Fruit fly (Drosophila melanogaster) whole organism, embryonic: ENCODE results near the gene CG5381.

ENCODE experiments used
- Ada2b ChIP-seq: fragments of 200-800 bp; sonication (Bioruptor generic); IDR thresholded peaks from 2 replicates; pipeline ENCODE4 v1.3.6; 2022; ENCODE audit warnings: missing biosample characterization, missing genetic modification characterization
- CG10274 ChIP-seq: fragments of 200-800 bp; sonication (Bioruptor generic); optimal IDR thresholded peaks from 3 replicates; lab custom pipeline; 2017; ENCODE audit warnings: missing biosample characterization, mild to moderate bottlenecking, missing genetic modification characterization
- CG10543 ChIP-seq: fragments of 200-800 bp; sonication (Bioruptor generic); optimal IDR thresholded peaks from 3 replicates; lab custom pipeline; 2017; ENCODE audit warnings: missing biosample characterization, mild to moderate bottlenecking, missing genetic modification characterization, moderate library complexity
- CG11085 ChIP-seq: fragments of 200-800 bp; sonication (Bioruptor generic); IDR thresholded peaks from 2 replicates; pipeline ENCODE4 v1.3.6; 2022; ENCODE audit warnings: missing biosample characterization, missing genetic modification characterization
- CG11398 ChIP-seq: fragments of 200-800 bp; sonication (Bioruptor generic); optimal IDR thresholded peaks from 2 replicates; lab custom pipeline; 2016; ENCODE audit warnings: missing biosample characterization, missing genetic modification characterization
- CG12219 ChIP-seq: fragments of 200-800 bp; sonication (Bioruptor generic); optimal IDR thresholded peaks from 3 replicates; lab custom pipeline; 2018; ENCODE audit warnings: missing biosample characterization, mild to moderate bottlenecking, missing genetic modification characterization
- CG30020 ChIP-seq: fragments of 200-800 bp; optimal IDR thresholded peaks from 2 replicates; lab custom pipeline; 2019; ENCODE audit warnings: missing biosample characterization, mild to moderate bottlenecking, missing genetic modification characterization, moderate library complexity
- CG31365 ChIP-seq: fragments of 200-800 bp; sonication (Bioruptor generic); optimal IDR thresholded peaks from 2 replicates; lab custom pipeline; 2018; ENCODE audit warnings: missing biosample characterization, mild to moderate bottlenecking, missing genetic modification characterization
- CG6254 ChIP-seq: fragments of 200-800 bp; sonication (Bioruptor generic); optimal IDR thresholded peaks from 3 replicates; lab custom pipeline; 2017; ENCODE audit warnings: mild to moderate bottlenecking, missing biosample characterization, missing genetic modification reagents, missing genetic modification characterization
- CG7372 ChIP-seq: fragments of 200-800 bp; sonication (Bioruptor generic); IDR thresholded peaks from 2 replicates; pipeline ENCODE4 v1.3.6; 2022; ENCODE audit warnings: missing biosample characterization, missing genetic modification characterization
- CG7963 ChIP-seq: fragments of 200-800 bp; sonication (Bioruptor generic); IDR thresholded peaks from 3 replicates; pipeline ENCODE4 v1.3.6; 2022; ENCODE audit warnings: missing biosample characterization, missing genetic modification characterization; ENCODE audit not compliant: partially characterized antibody
- CG7987 ChIP-seq: fragments of 200-800 bp; sonication (Bioruptor generic); optimal IDR thresholded peaks from 2 replicates; lab custom pipeline; 2018; ENCODE audit warnings: missing biosample characterization, mild to moderate bottlenecking, missing genetic modification characterization, moderate library complexity
- CG8290 ChIP-seq, 3 experiments: fragments of 200-800 bp; sonication (Bioruptor generic); optimal IDR thresholded peaks; 2 replicates each; lab custom pipeline; 2016 to 2019; ENCODE audit warnings: missing biosample characterization in 3 of 3, missing genetic modification characterization in 3 of 3, mild to moderate bottlenecking in 2 of 3, moderate library complexity in 1 of 3
- CG9797 ChIP-seq: fragments of 200-800 bp; sonication (Bioruptor generic); optimal IDR thresholded peaks from 3 replicates; lab custom pipeline; 2018; ENCODE audit warnings: missing biosample characterization, mild to moderate bottlenecking, missing genetic modification characterization
- D19A ChIP-seq: fragments of 200-800 bp; optimal IDR thresholded peaks from 3 replicates; lab custom pipeline; 2019; ENCODE audit warnings: missing biosample characterization, mild to moderate bottlenecking, missing genetic modification characterization, moderate library complexity
- Dbx ChIP-seq: fragments of 200-800 bp; sonication (Bioruptor generic); IDR thresholded peaks from 3 replicates; pipeline ENCODE4 v1.3.6; 2022; ENCODE audit warnings: missing biosample characterization, missing genetic modification characterization
- Doc2 ChIP-seq: fragments of 200-800 bp; sonication (Bioruptor generic); IDR thresholded peaks from 2 replicates; pipeline ENCODE4 v1.3.6; 2022; ENCODE audit warnings: missing biosample characterization, missing genetic modification characterization
- Fer1 ChIP-seq: fragments of 200-800 bp; sonication (Bioruptor generic); optimal IDR thresholded peaks from 2 replicates; lab custom pipeline; 2017; ENCODE audit warnings: missing biosample characterization, mild to moderate bottlenecking, missing genetic modification characterization
- HLHmδ ChIP-seq: fragments of 200-800 bp; sonication (Bioruptor generic); optimal IDR thresholded peaks from 2 replicates; lab custom pipeline; 2018; ENCODE audit warnings: missing biosample characterization, mild to moderate bottlenecking, missing genetic modification characterization, moderate library complexity
- Hmr ChIP-seq: fragments of 200-800 bp; sonication (Bioruptor generic); optimal IDR thresholded peaks from 3 replicates; lab custom pipeline; 2017; ENCODE audit warnings: mild to moderate bottlenecking, missing biosample characterization, missing genetic modification reagents, missing genetic modification characterization
- Hmx ChIP-seq: fragments of 200-800 bp; sonication (Bioruptor generic); optimal IDR thresholded peaks from 2 replicates; lab custom pipeline; 2016; ENCODE audit warnings: missing biosample characterization, missing genetic modification characterization
- MBD-R2 ChIP-seq: fragments of 200-800 bp; sonication (Bioruptor generic); IDR thresholded peaks from 2 replicates; pipeline ENCODE4 v1.3.6; 2022; ENCODE audit warnings: missing biosample characterization, missing genetic modification characterization
- Meics ChIP-seq: fragments of 200-800 bp; sonication (Bioruptor generic); optimal IDR thresholded peaks from 2 replicates; lab custom pipeline; 2017; ENCODE audit warnings: missing biosample characterization, mild to moderate bottlenecking, missing genetic modification characterization
- Neu2 ChIP-seq: fragments of 200-800 bp; sonication (Bioruptor generic); optimal IDR thresholded peaks from 3 replicates; lab custom pipeline; 2016; ENCODE audit warnings: missing biosample characterization, missing genetic modification characterization, borderline replicate concordance
- Nf-YC ChIP-seq: fragments of 200-800 bp; optimal IDR thresholded peaks from 3 replicates; lab custom pipeline; 2019; ENCODE audit warnings: missing biosample characterization, mild to moderate bottlenecking, missing genetic modification characterization, moderate library complexity
- Spps ChIP-seq: fragments of 200-800 bp; sonication (Bioruptor generic); optimal IDR thresholded peaks from 2 replicates; lab custom pipeline; 2018; ENCODE audit warnings: missing biosample characterization, mild to moderate bottlenecking, missing genetic modification characterization
- Trl ChIP-seq, 3 experiments: fragments of >200 bp in 2 of 3; fragments of 200-800 bp in 1 of 3; sonication (Bioruptor generic) in 1 of 3; optimal IDR thresholded peaks; 2 replicates in 1 of 3; 3 replicates in 2 of 3; lab custom pipeline; 2016 to 2017; ENCODE audit warnings: missing biosample characterization in 1 of 3, missing genetic modification characterization in 1 of 3
- chinmo ChIP-seq: fragments of 200-800 bp; sonication (Bioruptor generic); IDR thresholded peaks from 4 replicates; pipeline ENCODE4 v1.3.6; 2022; ENCODE audit warnings: missing biosample characterization, missing genetic modification characterization; ENCODE audit not compliant: partially characterized antibody
- dysf ChIP-seq: fragments of 200-800 bp; sonication (Bioruptor generic); IDR thresholded peaks from 3 replicates; pipeline ENCODE4 v1.3.6; 2022; ENCODE audit warnings: missing biosample characterization, missing genetic modification characterization
- ftz-f1 ChIP-seq: fragments of 200-800 bp; sonication (Bioruptor generic); optimal IDR thresholded peaks from 2 replicates; lab custom pipeline; 2016; ENCODE audit warnings: missing biosample characterization, missing genetic modification characterization
- fu2 ChIP-seq: fragments of 200-800 bp; sonication (Bioruptor generic); optimal IDR thresholded peaks from 2 replicates; lab custom pipeline; 2016; ENCODE audit warnings: missing biosample characterization, missing genetic modification characterization
- gsb ChIP-seq: fragments of 200-800 bp; sonication (Bioruptor generic); IDR thresholded peaks from 2 replicates; pipeline ENCODE4 v1.3.6; 2022; ENCODE audit warnings: missing biosample characterization, missing genetic modification characterization
- hkb ChIP-seq, 2 experiments: fragments of 200-800 bp in 1 of 2; fragments of >200 bp in 1 of 2; sonication (Bioruptor generic) in 1 of 2; IDR thresholded peaks in 1 of 2; optimal IDR thresholded peaks in 1 of 2; 2 replicates each; pipeline versions ENCODE4 v1.3.6 to Lab custom; 2017 to 2022; ENCODE audit warnings: missing biosample characterization in 1 of 2, missing genetic modification characterization in 1 of 2
- kni ChIP-seq: fragments of 200-800 bp; sonication (Bioruptor generic); optimal IDR thresholded peaks from 3 replicates; lab custom pipeline; 2017; ENCODE audit warnings: mild to moderate bottlenecking, missing biosample characterization, missing genetic modification reagents, missing genetic modification characterization
- mirr ChIP-seq: fragments of 200-800 bp; sonication (Bioruptor generic); optimal IDR thresholded peaks from 3 replicates; lab custom pipeline; 2018; ENCODE audit warnings: missing biosample characterization, mild to moderate bottlenecking, missing genetic modification characterization
- onecut ChIP-seq: fragments of 200-800 bp; sonication (Bioruptor generic); IDR thresholded peaks from 2 replicates; pipeline ENCODE4 v1.3.6; 2022; ENCODE audit warnings: missing biosample characterization, missing genetic modification characterization
- pan ChIP-seq, 4 experiments: fragments of >200 bp in 3 of 4; fragments of 200-800 bp in 1 of 4; sonication (Bioruptor generic) in 1 of 4; optimal IDR thresholded peaks in 3 of 4; IDR thresholded peaks in 1 of 4; 2 replicates each; pipeline versions ENCODE4 v1.3.6 to Lab custom; 2017 to 2022; ENCODE audit warnings: missing biosample characterization in 2 of 4, missing genetic modification characterization in 2 of 4, mixed read lengths in 1 of 4
- peb ChIP-seq: fragments of 200-800 bp; sonication (Bioruptor generic); IDR thresholded peaks from 2 replicates; pipeline ENCODE4 v1.3.6; 2022; ENCODE audit warnings: missing biosample characterization, missing genetic modification characterization
- pzg ChIP-seq: fragments of 200-800 bp; sonication (Bioruptor generic); optimal IDR thresholded peaks from 3 replicates; lab custom pipeline; 2018; ENCODE audit warnings: missing biosample characterization, mild to moderate bottlenecking, missing genetic modification characterization, moderate library complexity
- sd ChIP-seq: fragments of 200-800 bp; sonication (Bioruptor generic); optimal IDR thresholded peaks from 3 replicates; lab custom pipeline; 2018; ENCODE audit warnings: missing biosample characterization, mild to moderate bottlenecking, missing genetic modification characterization, moderate library complexity
- sens ChIP-seq: fragments of 200-800 bp; sonication (Bioruptor generic); peaks from one replicate; lab custom pipeline; 2016; ENCODE audit warnings: missing biosample characterization, missing genetic modification characterization
- sima ChIP-seq: fragments of 200-800 bp; sonication (Bioruptor generic); optimal IDR thresholded peaks from 2 replicates; lab custom pipeline; 2016; ENCODE audit warnings: missing biosample characterization, missing genetic modification characterization
- sr ChIP-seq: fragments of 200-800 bp; sonication (Bioruptor generic); IDR thresholded peaks from 3 replicates; pipeline ENCODE4 v1.3.6; 2022; ENCODE audit warnings: missing biosample characterization, missing genetic modification characterization
- sug ChIP-seq: fragments of 200-800 bp; optimal IDR thresholded peaks from 2 replicates; lab custom pipeline; 2019; ENCODE audit warnings: missing biosample characterization, mild to moderate bottlenecking, missing genetic modification characterization, moderate library complexity
- tap ChIP-seq: fragments of 200-800 bp; optimal IDR thresholded peaks from 3 replicates; lab custom pipeline; 2019; ENCODE audit warnings: missing biosample characterization, mild to moderate bottlenecking, missing genetic modification characterization, moderate library complexity
- wdn ChIP-seq: fragments of 200-800 bp; sonication (Bioruptor generic); IDR thresholded peaks from 2 replicates; pipeline ENCODE4 v1.3.6; 2022; ENCODE audit warnings: missing biosample characterization, missing genetic modification characterization
- zf30C ChIP-seq: fragments of 200-800 bp; sonication (Bioruptor generic); optimal IDR thresholded peaks from 3 replicates; lab custom pipeline; 2018; ENCODE audit warnings: missing biosample characterization, mild to moderate bottlenecking, missing genetic modification characterization

CG5381 gene

dm6 chr2L:10327790-10328189, 4.9 kb upstream of the CG5381 start, which contains the start of gene RnrL (continued):
- TF ChIP-seq Hmx (GFP tag; lab: Kevin White, UChicago) (no peak), Doc2 (no peak), Trl (optimal IDR thresholded peaks at IDR 0.05; lab: Kevin White, UChicago) (no peak), Trl (GFP tag; optimal IDR thresholded peaks at IDR 0.05; lab: Kevin White, UChicago) (no peak), CG11085 (GFP tag; lab: Robert Waterston, UW) (no peak), CG30020 (peak; percentile 89), onecut (GFP tag; lab: Robert Waterston, UW) (no peak), sens (peak; percentile 10), CG12219 (GFP tag; lab: Kevin White, UChicago) (no peak), Neu2 (GFP tag; lab: Kevin White, UChicago) (no peak), peb (no peak), tap (no peak), fu2 (GFP tag; lab: Kevin White, UChicago) (no peak)

dm6 chr2L:10322176-10322575, 726 bp downstream of the CG5381 start, which contains the start of gene CG4995:
Gene CG4995 (plus strand): TSS chr2L:10322476.
- TF ChIP-seq pzg (GFP tag; lab: Kevin White, UChicago), result no peak
- no peak for TF ChIP-seq CG6254
- TF ChIP-seq Ada2b, result no peak
- no peak for TF ChIP-seq wdn (GFP tag; lab: Robert Waterston, UW)
- peak; percentile 18 for TF ChIP-seq D19A (tag; lab: Kevin White, UChicago)
- no peak for TF ChIP-seq sima
- peak; percentile 50 for TF ChIP-seq sens

- TF ChIP-seq CG7372 (GFP tag; lab: Robert Waterston, UW) (no peak), Fer1 (GFP tag; lab: Kevin White, UChicago) (peak; percentile 56), CG7963 (GFP tag; lab: Robert Waterston, UW) (no peak), mirr (peak; percentile 91), gsb (GFP tag; lab: Robert Waterston, UW) (no peak), ftz-f1 (GFP tag; lab: Kevin White, UChicago) (peak; percentile 80), Nf-YC (peak; percentile 5), CG7987 (peak; percentile 10), pan (optimal IDR thresholded peaks at IDR 0.05; lab: Kevin White, UChicago) (no peak), pan (GFP tag; optimal IDR thresholded peaks at IDR 0.05 in 1 of 2, IDR thresholded peaks at IDR 0.05 in 1 of 2) (no peak), sd (tag; lab: Kevin White, UChicago) (peak; percentile 89), zf30C (GFP tag; lab: Kevin White, UChicago) (no peak), Spps (tag; lab: Kevin White, UChicago) (no peak), HLHmδ (GFP tag; lab: Kevin White, UChicago) (no peak), Hmr (peak; percentile 38), CG11398 (GFP tag; lab: Kevin White, UChicago) (no peak), hkb (optimal IDR thresholded peaks at IDR 0.05; lab: Kevin White, UChicago) (no peak), hkb (GFP tag; IDR thresholded peaks at IDR 0.05; lab: Robert Waterston, UW) (peak; percentile 30; the same call in 1 of the 2 replicates), kni (GFP tag; lab: Kevin White, UChicago) (no peak), chinmo (GFP tag; lab: Robert Waterston, UW) (peak; percentile 89; the same call in 2 of the 4 replicates), CG9797 (GFP tag; lab: Kevin White, UChicago) (no peak), dysf (GFP tag; lab: Robert Waterston, UW) (no peak), MBD-R2 (GFP tag; lab: Robert Waterston, UW) (peak; percentile 25; the same call in 1 of the 2 replicates), CG10543 (GFP tag; lab: Kevin White, UChicago) (peak; percentile 40), CG8290 (GFP tag; optimal IDR thresholded peaks at IDR 0.05; lab: Kevin White, UChicago) (no peak), CG8290 (tag; optimal IDR thresholded peaks at IDR 0.05; lab: Kevin White, UChicago) (peak in 1 of 2 experiments; percentile 67), CG31365 (tag; lab: Kevin White, UChicago) (peak; percentile 17), sug (tag; lab: Kevin White, UChicago) (peak; percentile 38), CG10274 (GFP tag; lab: Kevin White, UChicago) (peak; percentile 91), sr (no peak), Meics (peak; percentile 4), Dbx (GFP tag; lab: Robert Waterston, UW) (peak; percentile 28; the same call in 1 of the 3 replicates)
These were observed 1.3 kb downstream of the CG5381 start for dm6 chr2L:10321612-10322011.
